Worm (Caenorhabditis elegans) whole organism, midembryonic: ENCODE measurements around the gene Y32F6A.5.

Source experiments
- cog-1 ChIP-seq: sonication (generic microtip); optimal IDR thresholded peaks from 2 replicates; lab custom pipeline; 2016; ENCODE audit warnings: missing genetic modification characterization, missing compliant biosample characterization
- flt-1 ChIP-seq: fragments of 200-800 bp; sonication (Bioruptor generic); IDR thresholded peaks from 2 replicates; pipeline ENCODE4 v1.3.6; 2022; ENCODE audit warnings: missing genetic modification characterization, missing compliant biosample characterization
- klf-2 ChIP-seq: fragments of 200-800 bp; sonication (Bioruptor generic); conservative IDR thresholded peaks from 2 replicates; pipeline ENCODE4 v1.3.6; 2022; ENCODE audit warnings: missing genetic modification reagents, missing genetic modification characterization, missing compliant biosample characterization
- ref-1 ChIP-seq: fragments of 200-800 bp; sonication (Bioruptor generic); conservative IDR thresholded peaks from 2 replicates; pipeline ENCODE4 v1.3.6; 2022; ENCODE audit warnings: missing genetic modification reagents, missing genetic modification characterization, missing compliant biosample characterization
- ztf-23 ChIP-seq: fragments of 200-800 bp; sonication (Bioruptor generic); IDR thresholded peaks from 2 replicates; pipeline ENCODE4 v1.3.6; 2022; ENCODE audit warnings: missing genetic modification reagents, missing genetic modification characterization, missing compliant biosample characterization

ce11 chrV:10406313-10406712 is 47.1 kb downstream of the Y32F6A.5 start, which contains the start of gene F15H10.7:
- TF ChIP-seq flt-1 (GFP tag; lab: Robert Waterston, UW) (no peak), cog-1 (no peak), ref-1 (GFP tag; lab: Robert Waterston, UW) (no peak), ztf-23 (GFP tag; lab: Robert Waterston, UW) (no peak), klf-2 (no peak)
